Worm (Caenorhabditis elegans) whole organism, young adult: ENCODE data around the gene K06B4.15.
"Not testable (repeated sequence)": the region's sequence is repeated elsewhere in the genome, so short reads cannot be mapped to it uniquely, and the experiment has no call there.

Source experiments
- F49E8.2 ChIP-seq: sonication (generic microtip); optimal IDR thresholded peaks from 3 replicates; lab custom pipeline; 2017; ENCODE audit warnings: missing genetic modification characterization, mild to moderate bottlenecking, missing compliant biosample characterization, antibody characterized with exemption, moderate library complexity; ENCODE audit not compliant: insufficient read depth
- Y53F4B.3 ChIP-seq: fragments of 200-800 bp; sonication (Bioruptor generic); IDR thresholded peaks from 2 replicates; pipeline ENCODE4 v1.3.6; 2022; ENCODE audit warnings: missing genetic modification reagents, missing genetic modification characterization, missing compliant biosample characterization
- ama-1 ChIP-seq, 3 experiments: fragments of 150-350 bp in 1 of 3; sonication (generic microtip) in 2 of 3; optimal IDR thresholded peaks; 2 replicates each; lab custom pipeline; 2014 to 2018; ENCODE audit warnings: missing biosample characterization in 2 of 3, missing genetic modification characterization in 2 of 3, missing genetic modification reagents in 2 of 3
- dpff-1 ChIP-seq: sonication (generic microtip); optimal IDR thresholded peaks from 2 replicates; lab custom pipeline; 2017; ENCODE audit warnings: mild to moderate bottlenecking, missing genetic modification characterization, missing compliant biosample characterization
- dpl-1 ChIP-seq: fragments of 150-350 bp; optimal IDR thresholded peaks from 2 replicates; lab custom pipeline; 2014; ENCODE audit warnings: missing biosample characterization, missing genetic modification reagents, missing genetic modification characterization
- let-607 ChIP-seq, 2 experiments: fragments of 200-800 bp in 1 of 2; sonication (Bioruptor generic) in 1 of 2; sonication (generic microtip) in 1 of 2; optimal IDR thresholded peaks; 2 replicates each; lab custom pipeline; 2016 to 2018; ENCODE audit warnings: mild to moderate bottlenecking in 2 of 2, missing compliant biosample characterization in 2 of 2, missing genetic modification characterization in 2 of 2, moderate library complexity in 2 of 2, missing genotype in 1 of 2
- mes-4 ChIP-seq: sonication (generic microtip); optimal IDR thresholded peaks from 2 replicates; lab custom pipeline; 2016; ENCODE audit warnings: missing genotype, missing genetic modification characterization, missing compliant biosample characterization
- mxl-1 ChIP-seq: sonication (generic microtip); optimal IDR thresholded peaks from 2 replicates; lab custom pipeline; 2016; ENCODE audit warnings: missing genetic modification characterization, missing compliant biosample characterization
- nhr-179 ChIP-seq: sonication (generic microtip); optimal IDR thresholded peaks from 2 replicates; lab custom pipeline; 2016; ENCODE audit warnings: mild to moderate bottlenecking, missing genetic modification characterization, missing compliant biosample characterization
- unc-130 ChIP-seq: sonication (generic microtip); optimal IDR thresholded peaks from 2 replicates; lab custom pipeline; 2016; ENCODE audit warnings: missing genetic modification reagents, missing genetic modification characterization, missing compliant biosample characterization
- ztf-26 ChIP-seq: sonication (generic microtip); optimal IDR thresholded peaks from 2 replicates; lab custom pipeline; 2017; ENCODE audit warnings: missing genetic modification characterization, missing compliant biosample characterization

ce11 chrV:15643192-15643591 is 27.0 kb upstream of the K06B4.15 start, which contains the start of gene C55A1.4:
- TF ChIP-seq mes-4 (tag; lab: Kevin White, UChicago); nhr-179 (tag; lab: Kevin White, UChicago); let-607 (tag; optimal IDR thresholded peaks at IDR 0.05; lab: Kevin White, UChicago); mxl-1 (tag; lab: Kevin White, UChicago); F49E8.2 (tag; lab: Kevin White, UChicago); ztf-26; unc-130 (GFP tag; lab: Kevin White, UChicago); Y53F4B.3 (GFP tag; lab: Robert Waterston, UW); dpff-1 (tag; lab: Kevin White, UChicago); ama-1 (optimal IDR thresholded peaks at IDR 0.05; lab: Kevin White, UChicago); ama-1 (GFP tag; optimal IDR thresholded peaks at IDR 0.05; lab: Kevin White, UChicago); dpl-1 (GFP tag; lab: Kevin White, UChicago): not testable (repeated sequence)
